Worm (Caenorhabditis elegans) whole organism, L2 larva: ENCODE results near the gene arrd-10.

Experiments
- lin-39 ChIP-seq: fragments of 150-350 bp; optimal IDR thresholded peaks from 2 replicates; lab custom pipeline; 2014; ENCODE audit warnings: missing biosample characterization, missing genetic modification reagents, missing genetic modification characterization
- snpc-4 ChIP-seq: fragments of 150-350 bp; optimal IDR thresholded peaks from 2 replicates; lab custom pipeline; 2014; ENCODE audit warnings: missing biosample characterization, missing genetic modification characterization

DNA sequence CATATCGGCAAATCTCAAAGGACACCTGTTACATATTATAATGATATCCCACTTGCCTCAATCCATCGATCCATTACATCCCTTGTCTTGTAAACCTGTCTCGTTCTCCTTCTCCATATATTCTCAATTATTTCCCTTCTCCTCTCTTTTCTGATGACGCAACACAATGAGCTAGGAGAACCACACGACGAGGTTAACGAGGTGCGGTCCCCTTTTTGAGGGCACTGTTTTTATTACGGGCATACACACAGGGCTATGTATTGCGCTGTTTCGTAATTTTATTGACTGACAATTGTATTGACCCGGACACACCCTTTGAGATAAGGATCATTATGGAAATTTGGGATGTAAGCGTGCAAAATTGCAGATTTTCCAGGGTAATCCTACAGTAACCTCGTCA is 38.8 kb downstream of the arrd-10 start:
- TF ChIP-seq snpc-4 (tag; lab: Kevin White, UChicago) (no peak), lin-39 (tag; lab: Kevin White, UChicago) (no peak)
